Worm (Caenorhabditis elegans) whole organism, late embryonic: ENCODE data around the gene C09B9.1.

Experiments
- C38D4.7 ChIP-seq: fragments of 200-800 bp; sonication (Bioruptor generic); optimal IDR thresholded peaks from 2 replicates; lab custom pipeline; 2018; ENCODE audit warnings: mild to moderate bottlenecking, missing genetic modification characterization, moderate library complexity, missing compliant biosample characterization
- F13H6.1 ChIP-seq: sonication (generic microtip); optimal IDR thresholded peaks from 2 replicates; lab custom pipeline; 2016; ENCODE audit warnings: missing genetic modification characterization, missing compliant biosample characterization
- K02D7.2 ChIP-seq: sonication (generic microtip); optimal IDR thresholded peaks from 2 replicates; lab custom pipeline; 2017; ENCODE audit warnings: mild to moderate bottlenecking, missing genetic modification characterization, missing compliant biosample characterization
- T23F11.4 ChIP-seq: fragments of 200-800 bp; sonication (Bioruptor generic); optimal IDR thresholded peaks from 2 replicates; lab custom pipeline; 2018; ENCODE audit warnings: mild to moderate bottlenecking, missing genetic modification characterization, missing compliant biosample characterization
- Y22D7AL.16 ChIP-seq: sonication (generic microtip); optimal IDR thresholded peaks from 2 replicates; lab custom pipeline; 2016; ENCODE audit warnings: missing genetic modification characterization, missing compliant biosample characterization
- ceh-14 ChIP-seq: sonication (generic microtip); optimal IDR thresholded peaks from 2 replicates; lab custom pipeline; 2016; ENCODE audit warnings: missing genotype, missing genetic modification characterization, missing compliant biosample characterization
- ceh-19 ChIP-seq: fragments of 200-800 bp; sonication (Bioruptor generic); optimal IDR thresholded peaks from 2 replicates; lab custom pipeline; 2018; ENCODE audit warnings: mild to moderate bottlenecking, missing genetic modification characterization, missing compliant biosample characterization
- ceh-2 ChIP-seq: sonication (generic microtip); optimal IDR thresholded peaks from 2 replicates; lab custom pipeline; 2016; ENCODE audit warnings: missing genotype, missing genetic modification characterization, missing compliant biosample characterization
- ceh-34 ChIP-seq: sonication (generic microtip); optimal IDR thresholded peaks from 2 replicates; lab custom pipeline; 2016; ENCODE audit warnings: mild to moderate bottlenecking, missing genetic modification characterization, missing compliant biosample characterization
- ceh-48 ChIP-seq: sonication (generic microtip); optimal IDR thresholded peaks from 2 replicates; lab custom pipeline; 2016; ENCODE audit warnings: missing genetic modification characterization, inconsistent platforms, missing compliant biosample characterization
- ceh-6 ChIP-seq: fragments of 200-800 bp; sonication (Bioruptor generic); optimal IDR thresholded peaks from 2 replicates; lab custom pipeline; 2018; ENCODE audit warnings: mild to moderate bottlenecking, missing genetic modification characterization, missing compliant biosample characterization
- dmd-4 ChIP-seq: sonication (generic microtip); optimal IDR thresholded peaks from 2 replicates; lab custom pipeline; 2016; ENCODE audit warnings: borderline replicate concordance, missing genetic modification characterization, missing compliant biosample characterization
- dve-1 ChIP-seq: sonication (generic microtip); optimal IDR thresholded peaks from 2 replicates; lab custom pipeline; 2017; ENCODE audit warnings: antibody characterized with exemption, mild to moderate bottlenecking, missing genetic modification characterization, missing compliant biosample characterization
- ets-4 ChIP-seq: sonication (generic microtip); optimal IDR thresholded peaks from 2 replicates; lab custom pipeline; 2016; ENCODE audit warnings: missing genetic modification characterization, missing compliant biosample characterization
- fax-1 ChIP-seq: sonication (generic microtip); optimal IDR thresholded peaks from 2 replicates; lab custom pipeline; 2016; ENCODE audit warnings: missing genotype, missing genetic modification characterization, missing compliant biosample characterization
- fkh-10 ChIP-seq: fragments of 150-350 bp; optimal IDR thresholded peaks from 2 replicates; lab custom pipeline; 2014; ENCODE audit warnings: missing biosample characterization, missing genetic modification reagents, missing genetic modification characterization
- fkh-6 ChIP-seq: sonication (generic microtip); optimal IDR thresholded peaks from 2 replicates; lab custom pipeline; 2016; ENCODE audit warnings: missing genetic modification characterization, missing compliant biosample characterization
- hlh-30 ChIP-seq: sonication (generic microtip); optimal IDR thresholded peaks from 2 replicates; lab custom pipeline; 2017; ENCODE audit warnings: antibody characterized with exemption, missing genetic modification characterization, missing compliant biosample characterization; ENCODE audit not compliant: insufficient read depth
- hlh-8 ChIP-seq: sonication (generic microtip); optimal IDR thresholded peaks from 2 replicates; lab custom pipeline; 2016; ENCODE audit warnings: missing genotype, missing genetic modification characterization, missing compliant biosample characterization
- mec-3 ChIP-seq: sonication (generic microtip); optimal IDR thresholded peaks from 2 replicates; lab custom pipeline; 2016; ENCODE audit warnings: borderline replicate concordance, missing genetic modification characterization, missing compliant biosample characterization
- nfya-1 ChIP-seq: sonication (generic microtip); optimal IDR thresholded peaks from 2 replicates; lab custom pipeline; 2017; ENCODE audit warnings: missing genetic modification characterization, mild to moderate bottlenecking, missing compliant biosample characterization, antibody characterized with exemption, moderate library complexity
- pag-3 ChIP-seq: sonication (generic microtip); optimal IDR thresholded peaks from 2 replicates; lab custom pipeline; 2016; ENCODE audit warnings: missing compliant biosample characterization, missing genetic modification characterization, borderline replicate concordance
- pat-9 ChIP-seq: fragments of 200-800 bp; sonication (Bioruptor generic); optimal IDR thresholded peaks from 2 replicates; lab custom pipeline; 2018; ENCODE audit warnings: mild to moderate bottlenecking, missing genetic modification characterization, moderate library complexity, missing compliant biosample characterization
- pax-1 ChIP-seq: fragments of 150-350 bp; optimal IDR thresholded peaks from 2 replicates; lab custom pipeline; 2014; ENCODE audit warnings: missing biosample characterization, missing genetic modification characterization
- syd-9 ChIP-seq: sonication (generic microtip); optimal IDR thresholded peaks from 2 replicates; lab custom pipeline; 2016; ENCODE audit warnings: mild to moderate bottlenecking, missing genetic modification characterization, moderate library complexity, missing compliant biosample characterization
- tbx-2 ChIP-seq: sonication (generic microtip); optimal IDR thresholded peaks from 2 replicates; lab custom pipeline; 2016; ENCODE audit warnings: missing genetic modification characterization, missing compliant biosample characterization
- tbx-7 ChIP-seq: sonication (generic microtip); optimal IDR thresholded peaks from 2 replicates; lab custom pipeline; 2016; ENCODE audit warnings: missing genotype, missing genetic modification characterization, missing compliant biosample characterization
- unc-42 ChIP-seq: sonication (generic microtip); optimal IDR thresholded peaks from 2 replicates; lab custom pipeline; 2016; ENCODE audit warnings: missing genotype, missing genetic modification characterization, missing compliant biosample characterization
- ztf-16 ChIP-seq: sonication (generic microtip); optimal IDR thresholded peaks from 2 replicates; lab custom pipeline; 2017; ENCODE audit warnings: missing genetic modification characterization, missing compliant biosample characterization

The C09B9.1 gene

DNA sequence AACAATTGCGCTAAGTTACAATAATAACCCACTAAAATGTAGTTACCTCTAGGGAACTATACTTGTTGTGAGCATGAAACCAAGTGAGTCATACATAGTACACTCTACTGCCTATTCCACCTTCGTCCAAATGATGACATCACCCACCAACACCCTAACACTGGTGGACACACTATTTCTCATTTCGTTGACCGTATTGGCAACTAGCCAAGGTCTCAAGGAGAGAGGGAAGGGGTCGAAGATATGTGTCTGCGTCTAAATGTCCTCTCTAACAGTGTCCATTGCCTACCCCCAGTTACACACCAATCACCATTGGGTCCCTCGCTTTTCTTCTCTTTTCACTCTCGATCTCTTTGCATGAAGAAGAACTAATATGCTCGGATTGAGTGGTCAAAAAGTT is 40.3 kb downstream of the C09B9.1 start (continued):
- TF ChIP-seq tbx-2 (peak; percentile 26), fkh-10 (GFP tag; lab: Kevin White, UChicago) (no peak), ceh-34 (tag; lab: Kevin White, UChicago) (no peak), C38D4.7 (GFP tag; lab: Kevin White, UChicago) (no peak), ceh-48 (tag; lab: Kevin White, UChicago) (no peak), fkh-6 (tag; lab: Kevin White, UChicago) (no peak), syd-9 (tag; lab: Kevin White, UChicago) (no peak), F13H6.1 (tag; lab: Kevin White, UChicago) (no peak), Y22D7AL.16 (tag; lab: Kevin White, UChicago) (peak; percentile 16), ztf-16 (tag; lab: Kevin White, UChicago) (no peak), dve-1 (tag; lab: Kevin White, UChicago) (no peak), pat-9 (tag; lab: Kevin White, UChicago) (no peak), hlh-30 (tag; lab: Kevin White, UChicago) (no peak), tbx-7 (tag; lab: Kevin White, UChicago) (no peak), mec-3 (tag; lab: Kevin White, UChicago) (no peak)
- TF ChIP-seq, all 69 proteins: peak for 6

- TF ChIP-seq hlh-8 (tag; lab: Kevin White, UChicago): peak; percentile 53
- peak; percentile 36 for TF ChIP-seq nfya-1 (tag; lab: Kevin White, UChicago)
- no peak for TF ChIP-seq ets-4 (tag; lab: Kevin White, UChicago)
- no peak for TF ChIP-seq fkh-10 (GFP tag; lab: Kevin White, UChicago)
- peak; percentile 9 for TF ChIP-seq unc-42 (tag; lab: Kevin White, UChicago)
- TF ChIP-seq, all 69 proteins: peak for 3
Measured at ce11 chrIV:5078846-5079245, 41.3 kb downstream of the C09B9.1 start.

ce11 chrIV:5081122-5081521 is 43.5 kb downstream of the C09B9.1 start:
- TF ChIP-seq Y22D7AL.16 (tag; lab: Kevin White, UChicago) (no peak), K02D7.2 (no peak), tbx-2 (peak; percentile 13)

DNA sequence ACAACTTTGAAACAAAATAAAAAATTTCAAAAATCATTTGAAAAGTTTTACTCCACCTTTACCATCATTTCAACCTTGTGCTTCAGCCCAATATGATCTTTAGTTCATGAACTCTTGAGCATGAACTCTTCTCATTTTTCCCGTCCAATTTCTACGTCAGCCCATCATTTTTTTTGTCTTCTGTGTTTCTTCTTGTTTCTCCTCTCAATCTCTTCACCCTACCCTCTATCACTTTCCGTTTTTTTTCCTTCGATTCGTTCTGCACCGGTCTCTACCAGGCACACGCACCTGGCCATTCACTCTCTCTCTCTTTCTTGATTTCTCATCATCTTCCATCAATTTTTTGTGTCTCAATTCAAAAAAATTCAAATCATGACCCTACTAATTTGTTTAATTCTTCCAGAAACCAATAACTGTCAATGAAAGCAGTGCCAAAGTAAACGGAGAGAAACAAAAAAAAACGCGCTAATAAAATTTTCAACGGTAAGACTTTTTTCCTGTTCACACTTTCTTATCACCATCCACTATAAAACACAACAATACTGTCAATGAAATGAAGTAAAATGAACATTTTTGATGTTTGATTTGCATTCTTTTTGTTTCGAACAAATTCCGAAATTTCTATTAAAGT is 45.4 kb downstream of the C09B9.1 start, which contains the start of gene pygo-1:
TSS of gene pygo-1 (plus strand) at position 404 of the 631 bp plus-strand sequence.
- TF ChIP-seq T23F11.4 (GFP tag; lab: Kevin White, UChicago) (no peak), ceh-14 (tag; lab: Kevin White, UChicago) (no peak), dmd-4 (tag; lab: Kevin White, UChicago) (no peak), tbx-7 (tag; lab: Kevin White, UChicago) (no peak), ceh-6 (GFP tag; lab: Kevin White, UChicago) (no peak), pax-1 (tag; lab: Kevin White, UChicago) (no peak), fax-1 (tag; lab: Kevin White, UChicago) (no peak), ceh-19 (GFP tag; lab: Kevin White, UChicago) (no peak)

DNA sequence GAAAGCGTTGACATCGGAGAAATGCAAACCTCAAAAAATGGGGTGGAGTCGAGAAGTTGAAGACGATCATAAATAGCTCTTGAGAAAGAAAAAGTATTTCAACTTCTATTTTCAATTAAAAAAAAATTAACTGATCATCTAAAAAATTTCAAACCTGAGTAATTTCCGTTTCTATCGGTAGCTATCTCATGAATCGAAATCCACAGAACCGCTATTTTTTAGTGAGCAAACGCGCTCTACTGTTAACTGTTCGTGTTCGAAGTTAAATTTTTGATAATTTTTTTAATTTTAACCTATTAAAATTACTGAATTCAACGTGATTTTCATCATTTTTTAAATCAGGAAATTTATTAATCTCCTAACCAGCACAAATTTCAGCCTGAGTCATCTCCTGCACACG is 46.2 kb downstream of the C09B9.1 start:
- no peak for TF ChIP-seq mec-3 (tag; lab: Kevin White, UChicago)
- no peak for TF ChIP-seq pax-1 (tag; lab: Kevin White, UChicago)

ce11 chrIV:5085782-5086181 is 48.2 kb downstream of the C09B9.1 start:
- no peak for TF ChIP-seq pag-3 (tag; lab: Kevin White, UChicago)
- TF ChIP-seq ceh-19 (GFP tag; lab: Kevin White, UChicago): no peak
- TF ChIP-seq ceh-2 (tag; lab: Kevin White, UChicago): no peak
- TF ChIP-seq dve-1 (tag; lab: Kevin White, UChicago): no peak
- no peak for TF ChIP-seq pax-1 (tag; lab: Kevin White, UChicago)
